Fruit fly (Drosophila melanogaster) whole organism: ENCODE measurements around the gene spidey.

Experiments
- CG8478 ChIP-seq: fragments of >200 bp; optimal IDR thresholded peaks from 2 replicates; lab custom pipeline; 2018; ENCODE audit warnings: inconsistent platforms
- pan ChIP-seq: fragments of >200 bp; optimal IDR thresholded peaks from 2 replicates; lab custom pipeline; 2017

- TF ChIP-seq CG8478 (lab: Kevin White, UChicago) (no peak), pan (lab: Kevin White, UChicago) (no peak)
These were observed 24.6 kb downstream of the spidey start, which contains the start of the genes Dhdds and RpS14a for dm6 chrX:7933210-7933915.
